Fruit fly (Drosophila melanogaster) whole organism, embryonic: Measurements from ENCODE around the gene cue.

ENCODE experiments used
- ATbp ChIP-seq: fragments of 200-800 bp; sonication (Bioruptor generic); optimal IDR thresholded peaks from 2 replicates; lab custom pipeline; 2017; ENCODE audit warnings: missing biosample characterization, mild to moderate bottlenecking, missing genetic modification characterization, missing genetic modification reagents
- Aef1 ChIP-seq: fragments of 200-800 bp; sonication (Bioruptor generic); IDR thresholded peaks from 3 replicates; pipeline ENCODE4 v1.3.6; 2022; ENCODE audit warnings: missing biosample characterization, missing genetic modification characterization
- CG11504 ChIP-seq: fragments of 200-800 bp; sonication (Bioruptor generic); optimal IDR thresholded peaks from 3 replicates; lab custom pipeline; 2019; ENCODE audit warnings: missing biosample characterization, mild to moderate bottlenecking, missing genetic modification characterization, moderate library complexity
- CG11696 ChIP-seq: fragments of 200-800 bp; sonication (Bioruptor generic); IDR thresholded peaks from 2 replicates; pipeline ENCODE4 v1.3.6; 2022; ENCODE audit warnings: missing biosample characterization, missing genetic modification characterization
- CG12236 ChIP-seq: fragments of 200-800 bp; sonication (Bioruptor generic); optimal IDR thresholded peaks from 2 replicates; lab custom pipeline; 2016; ENCODE audit warnings: missing biosample characterization, missing genetic modification characterization
- CG12391 ChIP-seq: fragments of 200-800 bp; sonication (Bioruptor generic); optimal IDR thresholded peaks from 3 replicates; lab custom pipeline; 2018; ENCODE audit warnings: missing biosample characterization, mild to moderate bottlenecking, missing genetic modification characterization, moderate library complexity
- CG12769 ChIP-seq: fragments of 200-800 bp; sonication (Bioruptor generic); optimal IDR thresholded peaks from 2 replicates; lab custom pipeline; 2019; ENCODE audit warnings: missing biosample characterization, mild to moderate bottlenecking, missing genetic modification characterization, moderate library complexity
- CG13287 ChIP-seq: fragments of 200-800 bp; sonication (Bioruptor generic); IDR thresholded peaks from 2 replicates; pipeline ENCODE4 v1.3.6; 2022; ENCODE audit warnings: missing biosample characterization, missing genetic modification characterization; ENCODE audit not compliant: partially characterized antibody
- CG15601 ChIP-seq: fragments of 200-800 bp; sonication (Bioruptor generic); optimal IDR thresholded peaks from 3 replicates; lab custom pipeline; 2019; ENCODE audit warnings: missing biosample characterization, mild to moderate bottlenecking, missing genetic modification characterization, moderate library complexity
- CG1647 ChIP-seq: fragments of 200-800 bp; sonication (Bioruptor generic); optimal IDR thresholded peaks from 3 replicates; lab custom pipeline; 2016; ENCODE audit warnings: missing biosample characterization, missing genetic modification characterization
- CG17829 ChIP-seq: fragments of 200-800 bp; optimal IDR thresholded peaks from 2 replicates; lab custom pipeline; 2019; ENCODE audit warnings: missing biosample characterization, mild to moderate bottlenecking, missing genetic modification characterization, moderate library complexity
- CG2129 ChIP-seq: fragments of 200-800 bp; sonication (Bioruptor generic); IDR thresholded peaks from 2 replicates; pipeline ENCODE4 v1.3.6; 2022; ENCODE audit warnings: missing biosample characterization, missing genetic modification characterization; ENCODE audit not compliant: partially characterized antibody
- CG31224 ChIP-seq: fragments of 200-800 bp; sonication (Bioruptor generic); IDR thresholded peaks from 2 replicates; pipeline ENCODE4 v1.3.6; 2022; ENCODE audit warnings: missing biosample characterization, missing genetic modification characterization
- CG32532 ChIP-seq: fragments of 200-800 bp; sonication (Bioruptor generic); IDR thresholded peaks from 2 replicates; pipeline ENCODE4 v1.3.6; 2022; ENCODE audit warnings: missing biosample characterization, missing genetic modification characterization
- CG32772 ChIP-seq: fragments of 200-800 bp; sonication (Bioruptor generic); IDR thresholded peaks from 2 replicates; pipeline ENCODE4 v1.3.6; 2022; ENCODE audit warnings: missing biosample characterization, missing genetic modification characterization
- CG3847 ChIP-seq: fragments of 200-800 bp; sonication (Bioruptor generic); IDR thresholded peaks from 2 replicates; pipeline ENCODE4 v1.3.6; 2022; ENCODE audit warnings: missing biosample characterization, missing genetic modification characterization
- CG3995 ChIP-seq: fragments of 200-800 bp; sonication (Bioruptor generic); optimal IDR thresholded peaks from 3 replicates; lab custom pipeline; 2016; ENCODE audit warnings: missing biosample characterization, missing genetic modification characterization
- CG4404 ChIP-seq: fragments of 200-800 bp; sonication (Bioruptor generic); IDR thresholded peaks from 2 replicates; pipeline ENCODE4 v1.3.6; 2022; ENCODE audit warnings: missing biosample characterization, missing genetic modification characterization
- CG9727 ChIP-seq: fragments of 200-800 bp; sonication (Bioruptor generic); optimal IDR thresholded peaks from 3 replicates; lab custom pipeline; 2017; ENCODE audit warnings: missing biosample characterization, mild to moderate bottlenecking, missing genetic modification characterization
- CkIIα-i1 ChIP-seq: fragments of 200-800 bp; sonication (Bioruptor generic); IDR thresholded peaks from 2 replicates; pipeline ENCODE4 v1.3.6; 2022; ENCODE audit warnings: missing biosample characterization, missing genetic modification characterization
- Dad ChIP-seq: fragments of 200-800 bp; sonication (Bioruptor generic); optimal IDR thresholded peaks from 3 replicates; lab custom pipeline; 2016; ENCODE audit warnings: missing biosample characterization, missing genetic modification characterization
- H2.0 ChIP-seq: fragments of 200-800 bp; sonication (Bioruptor generic); IDR thresholded peaks from 2 replicates; pipeline ENCODE4 v1.3.6; 2022; ENCODE audit warnings: missing biosample characterization, missing genetic modification characterization
- Hand ChIP-seq: fragments of 200-800 bp; sonication (Bioruptor generic); optimal IDR thresholded peaks from 2 replicates; lab custom pipeline; 2017; ENCODE audit warnings: mild to moderate bottlenecking, missing biosample characterization, missing genetic modification reagents, missing genetic modification characterization
- Lhr ChIP-seq: fragments of 200-800 bp; sonication (Bioruptor generic); optimal IDR thresholded peaks from 3 replicates; lab custom pipeline; 2017; ENCODE audit warnings: mild to moderate bottlenecking, missing biosample characterization, missing genetic modification reagents, missing genetic modification characterization
- Max ChIP-seq: fragments of 200-800 bp; sonication (Bioruptor generic); optimal IDR thresholded peaks from 2 replicates; lab custom pipeline; 2016; ENCODE audit warnings: missing biosample characterization, mild to moderate bottlenecking, missing genetic modification characterization
- PHDP ChIP-seq: fragments of 200-800 bp; sonication (Bioruptor generic); optimal IDR thresholded peaks from 3 replicates; lab custom pipeline; 2018; ENCODE audit warnings: missing biosample characterization, mild to moderate bottlenecking, missing genetic modification characterization, moderate library complexity
- Scr ChIP-seq: fragments of 200-800 bp; sonication (Bioruptor generic); IDR thresholded peaks from 2 replicates; pipeline ENCODE4 v1.3.6; 2022; ENCODE audit warnings: missing biosample characterization, missing genetic modification characterization; ENCODE audit not compliant: partially characterized antibody
- Spps ChIP-seq: fragments of 200-800 bp; sonication (Bioruptor generic); optimal IDR thresholded peaks from 2 replicates; lab custom pipeline; 2018; ENCODE audit warnings: missing biosample characterization, mild to moderate bottlenecking, missing genetic modification characterization
- cad ChIP-seq: fragments of >200 bp; optimal IDR thresholded peaks from 2 replicates; lab custom pipeline; 2017; ENCODE audit warnings: missing biosample characterization, missing genetic modification characterization
- chif ChIP-seq, 2 experiments: fragments of 200-800 bp; sonication (Bioruptor generic); optimal IDR thresholded peaks; 3 replicates each; lab custom pipeline; 2016; ENCODE audit warnings: missing biosample characterization in 2 of 2, missing genetic modification characterization in 2 of 2
- crc ChIP-seq: fragments of 200-800 bp; sonication (Bioruptor generic); optimal IDR thresholded peaks from 2 replicates; lab custom pipeline; 2016; ENCODE audit warnings: missing biosample characterization, missing genetic modification characterization
- cwo ChIP-seq: fragments of 200-800 bp; sonication (Bioruptor generic); optimal IDR thresholded peaks from 3 replicates; lab custom pipeline; 2017; ENCODE audit warnings: missing biosample characterization, missing genetic modification characterization, mild to moderate bottlenecking, moderate library complexity, missing genetic modification reagents
- exex ChIP-seq: fragments of 200-800 bp; sonication (Bioruptor generic); optimal IDR thresholded peaks from 4 replicates; lab custom pipeline; 2018; ENCODE audit warnings: missing biosample characterization, mild to moderate bottlenecking, missing genetic modification characterization, moderate library complexity
- grn ChIP-seq: fragments of 200-800 bp; sonication (Bioruptor generic); optimal IDR thresholded peaks from 3 replicates; lab custom pipeline; 2017; ENCODE audit warnings: missing biosample characterization, missing genetic modification characterization
- gro ChIP-seq: fragments of 200-800 bp; sonication (Bioruptor generic); optimal IDR thresholded peaks from 2 replicates; lab custom pipeline; 2016; ENCODE audit warnings: missing biosample characterization, missing genetic modification characterization
- her ChIP-seq: fragments of 200-800 bp; sonication (Bioruptor generic); optimal IDR thresholded peaks from 2 replicates; lab custom pipeline; 2016; ENCODE audit warnings: missing biosample characterization, missing genetic modification characterization
- kah ChIP-seq: fragments of 200-800 bp; sonication (Bioruptor generic); optimal IDR thresholded peaks from 2 replicates; lab custom pipeline; 2018; ENCODE audit warnings: missing biosample characterization, mild to moderate bottlenecking, missing genetic modification characterization
- maf-S ChIP-seq: fragments of 200-800 bp; sonication (Bioruptor generic); optimal IDR thresholded peaks from 2 replicates; lab custom pipeline; 2016; ENCODE audit warnings: missing biosample characterization, missing genetic modification characterization
- mirr ChIP-seq: fragments of 200-800 bp; sonication (Bioruptor generic); optimal IDR thresholded peaks from 3 replicates; lab custom pipeline; 2018; ENCODE audit warnings: missing biosample characterization, mild to moderate bottlenecking, missing genetic modification characterization
- nerfin-2 ChIP-seq: fragments of 200-800 bp; sonication (Bioruptor generic); IDR thresholded peaks from 2 replicates; pipeline ENCODE4 v1.3.6; 2022; ENCODE audit warnings: missing biosample characterization, missing genetic modification characterization; ENCODE audit not compliant: partially characterized antibody
- oc ChIP-seq: fragments of 200-800 bp; sonication (Bioruptor generic); optimal IDR thresholded peaks from 2 replicates; lab custom pipeline; 2018; ENCODE audit warnings: missing biosample characterization, mild to moderate bottlenecking, missing genetic modification characterization, moderate library complexity
- p53 ChIP-seq: fragments of 200-800 bp; sonication (Bioruptor generic); optimal IDR thresholded peaks from 2 replicates; lab custom pipeline; 2016; ENCODE audit warnings: missing biosample characterization, missing genetic modification characterization
- pb ChIP-seq: fragments of 200-800 bp; sonication (Bioruptor generic); optimal IDR thresholded peaks from 3 replicates; lab custom pipeline; 2016; ENCODE audit warnings: missing biosample characterization, missing genetic modification characterization
- pita ChIP-seq: fragments of 200-800 bp; sonication (Bioruptor generic); optimal IDR thresholded peaks from 2 replicates; lab custom pipeline; 2017; ENCODE audit warnings: missing biosample characterization, mild to moderate bottlenecking, missing genetic modification characterization
- pzg ChIP-seq: fragments of 200-800 bp; sonication (Bioruptor generic); optimal IDR thresholded peaks from 3 replicates; lab custom pipeline; 2018; ENCODE audit warnings: missing biosample characterization, mild to moderate bottlenecking, missing genetic modification characterization, moderate library complexity
- rib ChIP-seq: fragments of 200-800 bp; sonication (Bioruptor generic); IDR thresholded peaks from 2 replicates; pipeline ENCODE4 v1.3.6; 2022; ENCODE audit warnings: missing biosample characterization, missing genetic modification characterization
- tio ChIP-seq: fragments of 200-800 bp; sonication (Bioruptor generic); optimal IDR thresholded peaks from 2 replicates; lab custom pipeline; 2017; ENCODE audit warnings: missing biosample characterization, missing genetic modification characterization, inconsistent platforms
- vfl ChIP-seq: fragments of 200-800 bp; sonication (Bioruptor generic); optimal IDR thresholded peaks from 2 replicates; lab custom pipeline; 2016; ENCODE audit warnings: missing biosample characterization, missing genetic modification characterization
- yki ChIP-seq: fragments of >200 bp; optimal IDR thresholded peaks from 3 replicates; lab custom pipeline; 2018

cue gene

DNA sequence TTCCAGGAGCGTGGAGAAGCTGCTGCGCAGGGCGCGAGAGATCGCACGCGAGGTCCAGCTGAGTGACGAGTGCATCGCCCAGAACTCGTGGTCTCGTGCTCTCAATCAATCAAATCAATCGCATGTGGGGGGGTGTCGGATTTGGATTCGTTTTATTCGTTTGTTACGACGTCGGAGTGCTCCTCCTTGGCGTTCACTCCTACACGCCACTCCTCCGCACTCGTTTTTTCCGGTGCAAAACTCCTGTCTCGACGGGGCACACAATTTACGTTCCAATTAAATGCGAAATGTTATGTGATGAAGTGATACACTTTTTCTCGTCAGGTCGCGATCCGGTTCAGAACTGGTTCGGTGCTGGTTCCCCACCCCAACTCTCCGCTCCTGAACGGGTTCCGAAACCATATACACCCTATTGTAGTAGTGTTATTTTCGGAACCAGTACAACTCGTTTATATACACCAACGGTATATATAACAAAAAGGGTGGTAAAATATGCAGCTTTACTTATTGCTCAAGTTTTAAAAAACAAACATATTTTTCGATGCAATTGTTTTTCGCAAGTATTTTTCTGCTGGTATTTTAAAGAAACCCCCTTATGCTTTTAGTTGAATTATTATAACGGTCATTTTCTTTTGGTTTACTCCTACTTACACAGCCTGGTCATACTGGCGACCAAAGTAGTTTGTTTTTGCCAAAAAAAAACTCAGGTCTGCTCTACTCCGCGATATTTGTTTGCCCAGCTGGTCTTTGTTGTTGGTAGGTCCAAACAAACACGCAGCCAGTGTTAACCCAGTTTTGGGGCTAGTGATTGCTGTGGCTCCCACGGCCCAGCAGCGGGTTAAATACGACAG, 19.6 kb upstream of the cue start, which contains the start of the genes CG12091 and pns (continued):
- peak; percentile 96 for TF ChIP-seq pzg (GFP tag; lab: Kevin White, UChicago)
- no peak for TF ChIP-seq mirr
- TF ChIP-seq cwo (GFP tag; lab: Kevin White, UChicago): peak; percentile 69
- 0 out of 2 replicates have a peak, but pooled peaks have one; percentile 53 for TF ChIP-seq nerfin-2 (GFP tag; lab: Robert Waterston, UW)
- TF ChIP-seq CG11504 (tag; lab: Kevin White, UChicago): no peak
- peak; percentile 28 for TF ChIP-seq Hand (GFP tag; lab: Kevin White, UChicago)
- TF ChIP-seq H2.0 (GFP tag; lab: Robert Waterston, UW): peak; percentile 77
- TF ChIP-seq Aef1 (GFP tag; lab: Robert Waterston, UW): peak; percentile 29; the same call in 2 of the 3 replicates
- TF ChIP-seq CG12391: peak; percentile 85
- no peak for TF ChIP-seq CG4404
- peak; percentile 21 for TF ChIP-seq exex (tag; lab: Kevin White, UChicago)
- TF ChIP-seq CG3847 (GFP tag; lab: Robert Waterston, UW): peak; percentile 73
- peak; percentile 81 for TF ChIP-seq CG17829
- TF ChIP-seq crc: peak; percentile 26
- TF ChIP-seq CG32772 (GFP tag; lab: Robert Waterston, UW): 0 out of 2 replicates have a peak, but pooled peaks have one; percentile 19
- peak; percentile 9 for TF ChIP-seq Spps
- no peak for TF ChIP-seq yki (lab: Kevin White, UChicago)
- TF ChIP-seq cad (GFP tag; lab: Kevin White, UChicago): peak; percentile 10
- TF ChIP-seq gro (GFP tag; lab: Kevin White, UChicago): peak; percentile 72
- TF ChIP-seq CkIIα-i1: no peak
- TF ChIP-seq CG13287 (GFP tag; lab: Robert Waterston, UW): no peak; the same call in none of the 2 replicates
- TF ChIP-seq pb: peak; percentile 45
- peak; percentile 64 for TF ChIP-seq CG3995 (GFP tag; lab: Kevin White, UChicago)
- TF ChIP-seq ATbp (GFP tag; lab: Kevin White, UChicago): peak; percentile 56
- TF ChIP-seq CG12769 (tag; lab: Kevin White, UChicago): no peak
- peak; percentile 20 for TF ChIP-seq maf-S (GFP tag; lab: Kevin White, UChicago)
- peak; percentile 57 for TF ChIP-seq Scr (GFP tag; lab: Robert Waterston, UW)
- TF ChIP-seq chif (GFP tag; optimal IDR thresholded peaks at IDR 0.05; lab: Kevin White, UChicago): peak; percentile 66 to 69
- TF ChIP-seq kah (GFP tag; lab: Kevin White, UChicago): peak; percentile 4
- peak; percentile 70 for TF ChIP-seq Lhr (GFP tag; lab: Kevin White, UChicago)
- TF ChIP-seq oc: peak; percentile 21
- peak; percentile 37 for TF ChIP-seq grn (GFP tag; lab: Kevin White, UChicago)
- TF ChIP-seq p53 (GFP tag; lab: Kevin White, UChicago): peak; percentile 58
- peak; percentile 70 for TF ChIP-seq PHDP
- no peak for TF ChIP-seq her
- peak; percentile 35 for TF ChIP-seq CG1647 (GFP tag; lab: Kevin White, UChicago)
- no peak for TF ChIP-seq CG2129
- TF ChIP-seq CG9727 (GFP tag; lab: Kevin White, UChicago): peak; percentile 71
- peak; percentile 40 for TF ChIP-seq vfl (GFP tag; lab: Kevin White, UChicago)
- peak; percentile 29; the same call in 1 of the 2 replicates for TF ChIP-seq CG31224
- no peak for TF ChIP-seq CG11696 (GFP tag; lab: Robert Waterston, UW)
- peak; percentile 67 for TF ChIP-seq Dad
- peak; percentile 50 for TF ChIP-seq CG12236
- TF ChIP-seq CG32532 (GFP tag; lab: Robert Waterston, UW): peak; percentile 78
- peak; percentile 82 for TF ChIP-seq CG15601 (tag; lab: Kevin White, UChicago)
- no peak for TF ChIP-seq rib (GFP tag; lab: Robert Waterston, UW)
- peak; percentile 72 for TF ChIP-seq Max
- TF ChIP-seq tio (GFP tag; lab: Kevin White, UChicago): no peak
- TF ChIP-seq pita: no peak
